Worm (Caenorhabditis elegans): ENCODE measurements around the gene F41G3.6.

DNA sequence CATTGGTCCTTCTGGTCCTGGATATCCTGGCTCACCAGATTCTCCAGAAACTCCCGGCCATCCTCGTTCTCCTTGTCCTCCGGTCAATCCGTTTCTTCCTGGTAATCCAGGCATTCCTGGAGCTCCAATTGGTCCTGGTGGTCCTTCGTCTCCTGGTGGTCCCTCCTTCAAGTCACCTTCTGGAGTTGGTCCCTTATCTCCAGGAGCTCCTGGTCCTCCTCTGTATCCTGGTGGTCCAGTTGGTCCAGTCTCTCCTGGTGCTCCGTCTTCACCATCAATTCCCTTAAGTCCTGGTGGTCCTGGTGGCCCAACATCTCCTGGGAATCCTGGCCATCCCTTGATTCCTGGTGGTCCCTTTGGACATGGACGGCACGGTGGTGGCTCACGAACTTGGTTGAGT is 32.1 kb upstream of the F41G3.6 start:
- TF ChIP-seq hlh-13 (GFP tag; optimal IDR thresholded peaks at IDR 0.05): no peak
- no peak for TF ChIP-seq F13H6.1 (tag; optimal IDR thresholded peaks at IDR 0.05)
- TF ChIP-seq dve-1 (tag; optimal IDR thresholded peaks at IDR 0.05): no peak
- no peak for TF ChIP-seq pax-1 (tag; optimal IDR thresholded peaks at IDR 0.05)
